Fruit fly (Drosophila melanogaster) whole organism, embryonic: Measurements from ENCODE around the gene Cyp28d2.

Experiments
- Abd-B ChIP-seq: fragments of 200-800 bp; sonication (Bioruptor generic); optimal IDR thresholded peaks from 2 replicates; lab custom pipeline; 2018; ENCODE audit warnings: missing biosample characterization, mild to moderate bottlenecking, missing genetic modification characterization, moderate library complexity
- Asciz ChIP-seq: fragments of 200-800 bp; sonication (Bioruptor generic); optimal IDR thresholded peaks from 2 replicates; lab custom pipeline; 2017; ENCODE audit warnings: missing biosample characterization, mild to moderate bottlenecking, missing genetic modification characterization, missing genetic modification reagents
- C15 ChIP-seq: fragments of 200-800 bp; sonication (Bioruptor generic); IDR thresholded peaks from 3 replicates; pipeline ENCODE4 v1.3.6; 2022; ENCODE audit warnings: missing biosample characterization, missing genetic modification characterization
- CG10431 ChIP-seq: fragments of 200-800 bp; sonication (Bioruptor generic); optimal IDR thresholded peaks from 3 replicates; lab custom pipeline; 2018; ENCODE audit warnings: missing biosample characterization, mild to moderate bottlenecking, missing genetic modification characterization
- CG10654 ChIP-seq: fragments of 200-800 bp; sonication (Bioruptor generic); optimal IDR thresholded peaks from 2 replicates; lab custom pipeline; 2016; ENCODE audit warnings: missing biosample characterization, missing genetic modification characterization
- CG12236 ChIP-seq: fragments of 200-800 bp; sonication (Bioruptor generic); optimal IDR thresholded peaks from 2 replicates; lab custom pipeline; 2016; ENCODE audit warnings: missing biosample characterization, missing genetic modification characterization
- CG17802 ChIP-seq: fragments of 200-800 bp; sonication (Bioruptor generic); optimal IDR thresholded peaks from 2 replicates; lab custom pipeline; 2018; ENCODE audit warnings: missing biosample characterization, mild to moderate bottlenecking, missing genetic modification characterization, moderate library complexity
- CG17829 ChIP-seq: fragments of 200-800 bp; optimal IDR thresholded peaks from 2 replicates; lab custom pipeline; 2019; ENCODE audit warnings: missing biosample characterization, mild to moderate bottlenecking, missing genetic modification characterization, moderate library complexity
- CG17912 ChIP-seq: fragments of 200-800 bp; sonication (Bioruptor generic); optimal IDR thresholded peaks from 2 replicates; lab custom pipeline; 2018; ENCODE audit warnings: missing biosample characterization, mild to moderate bottlenecking, missing genetic modification characterization
- CG18262 ChIP-seq: fragments of 200-800 bp; optimal IDR thresholded peaks from 3 replicates; lab custom pipeline; 2019; ENCODE audit warnings: missing biosample characterization, mild to moderate bottlenecking, missing genetic modification characterization, moderate library complexity
- CG18619 ChIP-seq: fragments of 200-800 bp; sonication (Bioruptor generic); optimal IDR thresholded peaks from 3 replicates; lab custom pipeline; 2017; ENCODE audit warnings: missing biosample characterization, mild to moderate bottlenecking, missing genetic modification characterization
- CG30431 ChIP-seq: fragments of 200-800 bp; sonication (Bioruptor generic); optimal IDR thresholded peaks from 2 replicates; lab custom pipeline; 2017; ENCODE audit warnings: missing biosample characterization, missing genetic modification characterization
- CG31388 ChIP-seq: fragments of 200-800 bp; sonication (Bioruptor generic); optimal IDR thresholded peaks from 2 replicates; lab custom pipeline; 2016; ENCODE audit warnings: missing biosample characterization, missing genetic modification characterization
- CG4328 ChIP-seq: fragments of 200-800 bp; sonication (Bioruptor generic); optimal IDR thresholded peaks from 3 replicates; lab custom pipeline; 2017; ENCODE audit warnings: missing biosample characterization, missing genetic modification reagents, missing genetic modification characterization
- CG5953 ChIP-seq: fragments of 200-800 bp; sonication (Bioruptor generic); IDR thresholded peaks from 2 replicates; pipeline ENCODE4 v1.3.6; 2022; ENCODE audit warnings: missing biosample characterization, missing genetic modification characterization
- CG6272 ChIP-seq: fragments of 200-800 bp; sonication (Bioruptor generic); IDR thresholded peaks from 2 replicates; pipeline ENCODE4 v1.3.6; 2022; ENCODE audit warnings: missing biosample characterization, missing genetic modification characterization
- CG6689 ChIP-seq: fragments of 200-800 bp; sonication (Bioruptor generic); IDR thresholded peaks from 2 replicates; pipeline ENCODE4 v1.3.6; 2022; ENCODE audit warnings: missing biosample characterization, missing genetic modification characterization
- CG7786 ChIP-seq: fragments of 200-800 bp; sonication (Bioruptor generic); optimal IDR thresholded peaks from 2 replicates; lab custom pipeline; 2016; ENCODE audit warnings: missing biosample characterization, missing genetic modification characterization
- CG8290 ChIP-seq, 3 experiments: fragments of 200-800 bp; sonication (Bioruptor generic); optimal IDR thresholded peaks; 2 replicates each; lab custom pipeline; 2016 to 2019; ENCODE audit warnings: missing biosample characterization in 3 of 3, missing genetic modification characterization in 3 of 3, mild to moderate bottlenecking in 2 of 3, moderate library complexity in 1 of 3
- CG8359 ChIP-seq: fragments of 200-800 bp; sonication (Bioruptor generic); optimal IDR thresholded peaks from 2 replicates; lab custom pipeline; 2017; ENCODE audit warnings: missing biosample characterization, mild to moderate bottlenecking, missing genetic modification characterization, borderline replicate concordance
- Dbx ChIP-seq: fragments of 200-800 bp; sonication (Bioruptor generic); IDR thresholded peaks from 3 replicates; pipeline ENCODE4 v1.3.6; 2022; ENCODE audit warnings: missing biosample characterization, missing genetic modification characterization
- Dll ChIP-seq: fragments of 200-800 bp; sonication (Bioruptor generic); IDR thresholded peaks from 4 replicates; pipeline ENCODE4 v1.3.6; 2022; ENCODE audit warnings: missing biosample characterization, missing genetic modification characterization; ENCODE audit not compliant: partially characterized antibody
- Doc2 ChIP-seq: fragments of 200-800 bp; sonication (Bioruptor generic); IDR thresholded peaks from 2 replicates; pipeline ENCODE4 v1.3.6; 2022; ENCODE audit warnings: missing biosample characterization, missing genetic modification characterization
- GATAe ChIP-seq: fragments of 200-800 bp; sonication (Bioruptor generic); conservative IDR thresholded peaks from 2 replicates; pipeline ENCODE4 v1.3.6; 2022; ENCODE audit warnings: missing biosample characterization, missing genetic modification characterization
- Gsc ChIP-seq: fragments of 200-800 bp; sonication (Bioruptor generic); IDR thresholded peaks from 2 replicates; pipeline ENCODE4 v1.3.6; 2022; ENCODE audit warnings: missing biosample characterization, missing genetic modification characterization
- HLHmδ ChIP-seq: fragments of 200-800 bp; sonication (Bioruptor generic); optimal IDR thresholded peaks from 2 replicates; lab custom pipeline; 2018; ENCODE audit warnings: missing biosample characterization, mild to moderate bottlenecking, missing genetic modification characterization, moderate library complexity
- HmgD ChIP-seq: fragments of 200-800 bp; sonication (Bioruptor generic); optimal IDR thresholded peaks from 3 replicates; lab custom pipeline; 2016; ENCODE audit warnings: missing biosample characterization, missing genetic modification characterization
- HmgZ ChIP-seq: fragments of 200-800 bp; sonication (Bioruptor generic); optimal IDR thresholded peaks from 2 replicates; lab custom pipeline; 2018; ENCODE audit warnings: missing biosample characterization, mild to moderate bottlenecking, missing genetic modification characterization
- MESR4 ChIP-seq: fragments of 200-800 bp; sonication (Bioruptor generic); optimal IDR thresholded peaks from 2 replicates; lab custom pipeline; 2018; ENCODE audit warnings: missing biosample characterization, mild to moderate bottlenecking, missing genetic modification characterization, moderate library complexity
- Nf-YB ChIP-seq: fragments of 200-800 bp; sonication (Bioruptor generic); optimal IDR thresholded peaks from 3 replicates; lab custom pipeline; 2019; ENCODE audit warnings: missing biosample characterization, mild to moderate bottlenecking, missing genetic modification characterization, moderate library complexity
- Six4 ChIP-seq: fragments of 200-800 bp; sonication (Bioruptor generic); optimal IDR thresholded peaks from 2 replicates; lab custom pipeline; 2016; ENCODE audit warnings: missing biosample characterization, missing genetic modification characterization
- Spps ChIP-seq: fragments of 200-800 bp; sonication (Bioruptor generic); optimal IDR thresholded peaks from 2 replicates; lab custom pipeline; 2018; ENCODE audit warnings: missing biosample characterization, mild to moderate bottlenecking, missing genetic modification characterization
- ara ChIP-seq: fragments of 200-800 bp; sonication (Bioruptor generic); IDR thresholded peaks from 2 replicates; pipeline ENCODE4 v1.3.6; 2022; ENCODE audit warnings: missing biosample characterization, missing genetic modification characterization
- ato ChIP-seq: fragments of 200-800 bp; sonication (Bioruptor generic); IDR thresholded peaks from 2 replicates; pipeline ENCODE4 v1.3.6; 2022; ENCODE audit warnings: missing biosample characterization, missing genetic modification characterization; ENCODE audit not compliant: partially characterized antibody
- cato ChIP-seq: fragments of 200-800 bp; sonication (Bioruptor generic); optimal IDR thresholded peaks from 2 replicates; lab custom pipeline; 2016; ENCODE audit warnings: missing biosample characterization, missing genetic modification characterization, borderline replicate concordance
- dysf ChIP-seq: fragments of 200-800 bp; sonication (Bioruptor generic); IDR thresholded peaks from 3 replicates; pipeline ENCODE4 v1.3.6; 2022; ENCODE audit warnings: missing biosample characterization, missing genetic modification characterization
- gem ChIP-seq: fragments of 200-800 bp; sonication (Bioruptor generic); optimal IDR thresholded peaks from 2 replicates; lab custom pipeline; 2019; ENCODE audit warnings: missing biosample characterization, mild to moderate bottlenecking, missing genetic modification characterization, moderate library complexity
- ham ChIP-seq: fragments of 200-800 bp; sonication (Bioruptor generic); IDR thresholded peaks from 2 replicates; pipeline ENCODE4 v1.3.6; 2022; ENCODE audit warnings: missing biosample characterization, missing genetic modification characterization
- nau ChIP-seq: fragments of 200-800 bp; sonication (Bioruptor generic); optimal IDR thresholded peaks from 3 replicates; lab custom pipeline; 2017; ENCODE audit warnings: missing biosample characterization, mild to moderate bottlenecking, missing genetic modification characterization, missing genetic modification reagents
- sc ChIP-seq, 3 experiments: fragments of >200 bp in 2 of 3; fragments of 200-800 bp in 1 of 3; sonication (Bioruptor generic) in 1 of 3; optimal IDR thresholded peaks; 2 replicates in 2 of 3; 3 replicates in 1 of 3; lab custom pipeline; 2017; ENCODE audit warnings: mild to moderate bottlenecking in 1 of 3, missing biosample characterization in 1 of 3, missing genetic modification characterization in 1 of 3, missing genetic modification reagents in 1 of 3
- stc ChIP-seq: fragments of 200-800 bp; sonication (Bioruptor generic); IDR thresholded peaks from 2 replicates; pipeline ENCODE4 v1.3.6; 2022; ENCODE audit warnings: missing biosample characterization, missing genetic modification characterization
- tll ChIP-seq, 2 experiments: fragments of 200-800 bp in 1 of 2; fragments of >200 bp in 1 of 2; sonication (Bioruptor generic) in 1 of 2; optimal IDR thresholded peaks; 2 replicates each; lab custom pipeline; 2017 to 2019; ENCODE audit warnings: missing biosample characterization in 2 of 2, missing genetic modification characterization in 2 of 2, mild to moderate bottlenecking in 1 of 2, moderate library complexity in 1 of 2
- tna ChIP-seq: fragments of 200-800 bp; sonication (Bioruptor generic); IDR thresholded peaks from 2 replicates; pipeline ENCODE4 v1.3.6; 2022; ENCODE audit warnings: missing biosample characterization, missing genetic modification characterization; ENCODE audit not compliant: partially characterized antibody
- trh ChIP-seq: fragments of 200-800 bp; sonication (Bioruptor generic); optimal IDR thresholded peaks from 2 replicates; lab custom pipeline; 2016; ENCODE audit warnings: missing biosample characterization, missing genetic modification characterization
- tup ChIP-seq: fragments of 200-800 bp; sonication (Bioruptor generic); optimal IDR thresholded peaks from 2 replicates; lab custom pipeline; 2016; ENCODE audit warnings: missing biosample characterization, mild to moderate bottlenecking, missing genetic modification characterization, moderate library complexity
- vfl ChIP-seq: fragments of 200-800 bp; sonication (Bioruptor generic); optimal IDR thresholded peaks from 2 replicates; lab custom pipeline; 2016; ENCODE audit warnings: missing biosample characterization, missing genetic modification characterization
- yki ChIP-seq: fragments of >200 bp; optimal IDR thresholded peaks from 3 replicates; lab custom pipeline; 2018
- zfh2 ChIP-seq: fragments of 200-800 bp; sonication (Bioruptor generic); optimal IDR thresholded peaks from 2 replicates; lab custom pipeline; 2016; ENCODE audit warnings: missing biosample characterization, missing genetic modification characterization

The Cyp28d2 gene

DNA sequence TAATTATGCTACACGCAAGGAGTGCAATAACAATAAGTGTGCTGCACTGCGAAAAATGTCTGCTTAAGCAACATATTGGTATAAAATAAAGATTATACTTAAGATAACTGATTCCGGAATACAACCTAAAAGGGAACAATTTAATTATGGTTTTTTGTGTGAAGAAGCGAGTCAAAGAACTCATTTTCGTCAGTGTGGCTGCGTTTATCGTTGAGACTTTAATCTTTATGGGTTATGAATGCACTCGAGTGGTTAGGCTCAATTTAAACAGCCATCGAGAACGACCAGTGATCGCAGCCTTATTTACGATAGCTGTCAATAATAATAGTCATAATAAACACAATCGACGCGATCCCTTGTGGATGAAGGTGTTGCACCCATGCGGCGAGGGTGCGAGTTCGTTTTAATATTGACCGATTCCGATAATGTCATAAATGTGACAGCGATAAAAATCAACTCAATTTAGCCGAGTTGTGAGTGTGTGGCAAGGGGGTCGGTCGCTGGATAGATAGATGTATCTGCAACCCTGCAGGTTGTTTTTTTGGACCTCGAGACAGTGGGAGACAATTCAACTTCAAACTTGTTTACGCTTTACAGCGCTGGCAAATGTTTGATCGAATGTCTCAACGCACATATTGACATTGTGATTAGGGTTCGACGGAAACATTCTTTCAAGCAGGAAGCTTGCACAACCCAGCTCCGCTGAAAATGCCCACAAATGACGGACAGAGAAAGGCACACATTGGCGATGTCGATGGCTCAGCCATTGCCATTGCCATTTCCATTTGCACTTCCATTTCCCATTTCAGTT lies 49.2 kb downstream of the Cyp28d2 start (continued):
- no peak for TF ChIP-seq MESR4 (GFP tag; lab: Kevin White, UChicago)
- no peak for TF ChIP-seq C15 (GFP tag; lab: Robert Waterston, UW)
- TF ChIP-seq Spps: peak; percentile 51
- no peak for TF ChIP-seq CG31388 (GFP tag; lab: Kevin White, UChicago)
- TF ChIP-seq nau (GFP tag; lab: Kevin White, UChicago): peak; percentile 37
- peak; percentile 23 for TF ChIP-seq tup (GFP tag; lab: Kevin White, UChicago)
- no peak for TF ChIP-seq sc (optimal IDR thresholded peaks at IDR 0.05; lab: Kevin White, UChicago)
- peak; percentile 60 for TF ChIP-seq sc (GFP tag; optimal IDR thresholded peaks at IDR 0.05; lab: Kevin White, UChicago)
- TF ChIP-seq HLHmδ: peak; percentile 92
- TF ChIP-seq yki (lab: Kevin White, UChicago): no peak
- TF ChIP-seq tll (GFP tag; optimal IDR thresholded peaks at IDR 0.05; lab: Kevin White, UChicago): no peak
- no peak for TF ChIP-seq Doc2 (GFP tag; lab: Robert Waterston, UW)
- no peak for TF ChIP-seq HmgD (GFP tag; lab: Kevin White, UChicago)
- TF ChIP-seq CG17829 (tag; lab: Kevin White, UChicago): no peak
- no peak for TF ChIP-seq CG4328
- no peak for TF ChIP-seq tna (GFP tag; lab: Robert Waterston, UW)
- TF ChIP-seq CG7786 (GFP tag; lab: Kevin White, UChicago): no peak
- peak; percentile 58 for TF ChIP-seq CG18262 (tag; lab: Kevin White, UChicago)
- peak; percentile 55 for TF ChIP-seq gem
- TF ChIP-seq Six4 (GFP tag; lab: Kevin White, UChicago): no peak
- TF ChIP-seq dysf: peak; percentile 50; the same call in 1 of the 3 replicates
- TF ChIP-seq GATAe (GFP tag; lab: Robert Waterston, UW): peak; percentile 37; the same call in 1 of the 2 replicates
- peak; percentile 72; the same call in 1 of the 2 replicates for TF ChIP-seq ara
- no peak for TF ChIP-seq CG17912
- peak; percentile 43 for TF ChIP-seq Asciz (GFP tag; lab: Kevin White, UChicago)
- TF ChIP-seq Nf-YB (GFP tag; lab: Kevin White, UChicago): peak; percentile 35
- TF ChIP-seq zfh2: no peak
- TF ChIP-seq CG17802 (tag; lab: Kevin White, UChicago): no peak
- TF ChIP-seq CG10654 (GFP tag; lab: Kevin White, UChicago): peak; percentile 28
- peak; percentile 5 for TF ChIP-seq CG30431
- peak; percentile 54 for TF ChIP-seq CG8359 (GFP tag; lab: Kevin White, UChicago)
- no peak for TF ChIP-seq Dbx (GFP tag; lab: Robert Waterston, UW)
- no peak for TF ChIP-seq HmgZ (tag; lab: Kevin White, UChicago)
- peak; percentile 75 for TF ChIP-seq CG8290 (GFP tag; optimal IDR thresholded peaks at IDR 0.05; lab: Kevin White, UChicago)
- peak; percentile 20 to 74 for TF ChIP-seq CG8290 (tag; optimal IDR thresholded peaks at IDR 0.05; lab: Kevin White, UChicago)
- no peak for TF ChIP-seq CG5953 (GFP tag; lab: Robert Waterston, UW)
- no peak for TF ChIP-seq ham
- no peak for TF ChIP-seq CG18619 (GFP tag; lab: Kevin White, UChicago)
- peak; percentile 35 for TF ChIP-seq CG10431 (GFP tag; lab: Kevin White, UChicago)
- no peak for TF ChIP-seq Dll
- TF ChIP-seq trh (GFP tag; lab: Kevin White, UChicago): no peak
- TF ChIP-seq vfl (GFP tag; lab: Kevin White, UChicago): no peak
- no peak for TF ChIP-seq Gsc
- TF ChIP-seq ato (GFP tag; lab: Robert Waterston, UW): no peak
- peak; percentile 21; the same call in 1 of the 2 replicates for TF ChIP-seq stc
- peak; percentile 33 for TF ChIP-seq CG6689 (GFP tag; lab: Robert Waterston, UW)
- TF ChIP-seq CG6272: no peak
- peak; percentile 30 for TF ChIP-seq CG12236 (GFP tag; lab: Kevin White, UChicago)
- TF ChIP-seq cato (GFP tag; lab: Kevin White, UChicago): peak; percentile 8
- peak; percentile 38 for TF ChIP-seq Abd-B (GFP tag; lab: Kevin White, UChicago)
